Fruit fly (Drosophila melanogaster) whole organism, embryonic: ENCODE results near the gene alpha-Est7.

ENCODE experiments used
- Abd-B ChIP-seq: fragments of 200-800 bp; sonication (Bioruptor generic); optimal IDR thresholded peaks from 2 replicates; lab custom pipeline; 2018; ENCODE audit warnings: missing biosample characterization, mild to moderate bottlenecking, missing genetic modification characterization, moderate library complexity
- Awh ChIP-seq: fragments of 200-800 bp; sonication (Bioruptor generic); IDR thresholded peaks from 2 replicates; pipeline ENCODE4, ENCODE4 v1.3.6; 2022; ENCODE audit warnings: missing biosample characterization, missing genetic modification characterization
- B-H1 ChIP-seq: fragments of 200-800 bp; sonication (Bioruptor generic); IDR thresholded peaks from 3 replicates; pipeline ENCODE4 v1.3.6; 2022; ENCODE audit warnings: missing biosample characterization, missing genetic modification characterization
- CG10366 ChIP-seq: fragments of 200-800 bp; sonication (Bioruptor generic); IDR thresholded peaks from 2 replicates; pipeline ENCODE4 v1.3.6; 2022; ENCODE audit warnings: missing biosample characterization, missing genetic modification characterization
- CG10431 ChIP-seq: fragments of 200-800 bp; sonication (Bioruptor generic); optimal IDR thresholded peaks from 3 replicates; lab custom pipeline; 2018; ENCODE audit warnings: missing biosample characterization, mild to moderate bottlenecking, missing genetic modification characterization
- CG12299 ChIP-seq: fragments of 200-800 bp; sonication (Bioruptor generic); optimal IDR thresholded peaks from 2 replicates; lab custom pipeline; 2018; ENCODE audit warnings: missing biosample characterization, mild to moderate bottlenecking, missing genetic modification characterization
- CG15073 ChIP-seq: fragments of 200-800 bp; sonication (Bioruptor generic); optimal IDR thresholded peaks from 2 replicates; lab custom pipeline; 2016; ENCODE audit warnings: missing biosample characterization, missing genetic modification characterization
- CG15479 ChIP-seq: fragments of 200-800 bp; sonication (Bioruptor generic); optimal IDR thresholded peaks from 3 replicates; lab custom pipeline; 2019; ENCODE audit warnings: missing biosample characterization, mild to moderate bottlenecking, missing genetic modification characterization, moderate library complexity
- CG15601 ChIP-seq: fragments of 200-800 bp; sonication (Bioruptor generic); optimal IDR thresholded peaks from 3 replicates; lab custom pipeline; 2019; ENCODE audit warnings: missing biosample characterization, mild to moderate bottlenecking, missing genetic modification characterization, moderate library complexity
- CG1602 ChIP-seq: fragments of 200-800 bp; sonication (Bioruptor generic); optimal IDR thresholded peaks from 3 replicates; lab custom pipeline; 2016; ENCODE audit warnings: missing biosample characterization, missing genetic modification characterization
- CG18011 ChIP-seq: fragments of 200-800 bp; sonication (Bioruptor generic); optimal IDR thresholded peaks from 2 replicates; lab custom pipeline; 2017; ENCODE audit warnings: missing biosample characterization, missing genetic modification characterization, mild to moderate bottlenecking, moderate library complexity, missing genotype
- CG18599 ChIP-seq: fragments of 200-800 bp; sonication (Bioruptor generic); optimal IDR thresholded peaks from 3 replicates; lab custom pipeline; 2017; ENCODE audit warnings: missing biosample characterization, missing genetic modification characterization, mild to moderate bottlenecking, moderate library complexity, missing genetic modification reagents
- CG31365 ChIP-seq: fragments of 200-800 bp; sonication (Bioruptor generic); optimal IDR thresholded peaks from 2 replicates; lab custom pipeline; 2018; ENCODE audit warnings: missing biosample characterization, mild to moderate bottlenecking, missing genetic modification characterization
- CG31441 ChIP-seq: fragments of 200-800 bp; sonication (Bioruptor generic); IDR thresholded peaks from 2 replicates; pipeline ENCODE4 v1.3.6; 2022; ENCODE audit warnings: missing biosample characterization, missing genetic modification characterization
- CG33557 ChIP-seq: fragments of 200-800 bp; sonication (Bioruptor generic); optimal IDR thresholded peaks from 2 replicates; lab custom pipeline; 2019; ENCODE audit warnings: missing biosample characterization, mild to moderate bottlenecking, missing genetic modification characterization, moderate library complexity
- CG4707 ChIP-seq: fragments of 200-800 bp; sonication (Bioruptor generic); optimal IDR thresholded peaks from 2 replicates; lab custom pipeline; 2018; ENCODE audit warnings: missing biosample characterization, mild to moderate bottlenecking, missing genetic modification characterization, moderate library complexity
- CG6175 ChIP-seq: fragments of 200-800 bp; sonication (Bioruptor generic); IDR thresholded peaks from 3 replicates; pipeline ENCODE4 v1.3.6; 2022; ENCODE audit warnings: missing biosample characterization, missing genetic modification characterization
- CG6254 ChIP-seq: fragments of 200-800 bp; sonication (Bioruptor generic); optimal IDR thresholded peaks from 3 replicates; lab custom pipeline; 2017; ENCODE audit warnings: mild to moderate bottlenecking, missing biosample characterization, missing genetic modification reagents, missing genetic modification characterization
- CG7372 ChIP-seq: fragments of 200-800 bp; sonication (Bioruptor generic); IDR thresholded peaks from 2 replicates; pipeline ENCODE4 v1.3.6; 2022; ENCODE audit warnings: missing biosample characterization, missing genetic modification characterization
- CG7928 ChIP-seq: fragments of 200-800 bp; sonication (Bioruptor generic); optimal IDR thresholded peaks from 2 replicates; lab custom pipeline; 2017; ENCODE audit warnings: missing biosample characterization, mild to moderate bottlenecking, missing genetic modification characterization
- CG8281 ChIP-seq: fragments of 200-800 bp; sonication (Bioruptor generic); optimal IDR thresholded peaks from 2 replicates; lab custom pipeline; 2018; ENCODE audit warnings: missing biosample characterization, mild to moderate bottlenecking, missing genetic modification characterization, moderate library complexity
- CG8478 ChIP-seq: fragments of >200 bp; optimal IDR thresholded peaks from 2 replicates; lab custom pipeline; 2018
- Dad ChIP-seq: fragments of 200-800 bp; sonication (Bioruptor generic); optimal IDR thresholded peaks from 3 replicates; lab custom pipeline; 2016; ENCODE audit warnings: missing biosample characterization, missing genetic modification characterization
- Dek ChIP-seq: fragments of 200-800 bp; sonication (Bioruptor generic); optimal IDR thresholded peaks from 3 replicates; lab custom pipeline; 2019; ENCODE audit warnings: missing biosample characterization, mild to moderate bottlenecking, missing genetic modification characterization, moderate library complexity
- H15 ChIP-seq: fragments of 200-800 bp; sonication (Bioruptor generic); IDR thresholded peaks from 3 replicates; pipeline ENCODE4 v1.3.6; 2022; ENCODE audit warnings: missing biosample characterization, missing genetic modification characterization
- HmgD ChIP-seq: fragments of 200-800 bp; sonication (Bioruptor generic); optimal IDR thresholded peaks from 3 replicates; lab custom pipeline; 2016; ENCODE audit warnings: missing biosample characterization, missing genetic modification characterization
- Kr ChIP-seq: fragments of 200-800 bp; sonication (Bioruptor generic); optimal IDR thresholded peaks from 2 replicates; lab custom pipeline; 2017; ENCODE audit warnings: missing biosample characterization, mild to moderate bottlenecking, missing genetic modification characterization
- MBD-R2 ChIP-seq: fragments of 200-800 bp; sonication (Bioruptor generic); IDR thresholded peaks from 2 replicates; pipeline ENCODE4 v1.3.6; 2022; ENCODE audit warnings: missing biosample characterization, missing genetic modification characterization
- Meics ChIP-seq: fragments of 200-800 bp; sonication (Bioruptor generic); optimal IDR thresholded peaks from 2 replicates; lab custom pipeline; 2017; ENCODE audit warnings: missing biosample characterization, mild to moderate bottlenecking, missing genetic modification characterization
- Myb ChIP-seq: fragments of 200-800 bp; sonication (Bioruptor generic); optimal IDR thresholded peaks from 2 replicates; lab custom pipeline; 2016; ENCODE audit warnings: missing biosample characterization, missing genetic modification characterization
- Six4 ChIP-seq: fragments of 200-800 bp; sonication (Bioruptor generic); optimal IDR thresholded peaks from 2 replicates; lab custom pipeline; 2016; ENCODE audit warnings: missing biosample characterization, missing genetic modification characterization
- Spps ChIP-seq: fragments of 200-800 bp; sonication (Bioruptor generic); optimal IDR thresholded peaks from 2 replicates; lab custom pipeline; 2018; ENCODE audit warnings: missing biosample characterization, mild to moderate bottlenecking, missing genetic modification characterization
- Sry-β ChIP-seq: fragments of 200-800 bp; sonication (Bioruptor generic); optimal IDR thresholded peaks from 2 replicates; lab custom pipeline; 2018; ENCODE audit warnings: missing biosample characterization, mild to moderate bottlenecking, missing genetic modification characterization, moderate library complexity
- amos ChIP-seq: fragments of 200-800 bp; sonication (Bioruptor generic); IDR thresholded peaks from 2 replicates; pipeline ENCODE4 v1.3.6; 2022; ENCODE audit warnings: missing biosample characterization, missing genetic modification characterization; ENCODE audit not compliant: partially characterized antibody
- bigmax ChIP-seq: fragments of 200-800 bp; sonication (Bioruptor generic); optimal IDR thresholded peaks from 2 replicates; lab custom pipeline; 2018; ENCODE audit warnings: missing biosample characterization, mild to moderate bottlenecking, missing genetic modification characterization
- bowl ChIP-seq: fragments of 200-800 bp; sonication (Bioruptor generic); IDR thresholded peaks from 2 replicates; pipeline ENCODE4 v1.3.6; 2022; ENCODE audit warnings: missing biosample characterization, missing genetic modification characterization
- btn ChIP-seq: fragments of 200-800 bp; sonication (Bioruptor generic); optimal IDR thresholded peaks from 2 replicates; lab custom pipeline; 2016; ENCODE audit warnings: missing biosample characterization, missing genetic modification characterization
- dmrt99B ChIP-seq: fragments of 200-800 bp; sonication (Bioruptor generic); optimal IDR thresholded peaks from 2 replicates; lab custom pipeline; 2018; ENCODE audit warnings: missing biosample characterization, mild to moderate bottlenecking, missing genetic modification characterization, moderate library complexity
- ewg ChIP-seq: fragments of 200-800 bp; sonication (Bioruptor generic); optimal IDR thresholded peaks from 3 replicates; lab custom pipeline; 2017; ENCODE audit warnings: mild to moderate bottlenecking, missing biosample characterization, missing genetic modification reagents, missing genetic modification characterization
- her ChIP-seq: fragments of 200-800 bp; sonication (Bioruptor generic); optimal IDR thresholded peaks from 2 replicates; lab custom pipeline; 2016; ENCODE audit warnings: missing biosample characterization, missing genetic modification characterization
- lilli ChIP-seq: fragments of 200-800 bp; sonication (Bioruptor generic); optimal IDR thresholded peaks from 3 replicates; lab custom pipeline; 2016; ENCODE audit warnings: missing biosample characterization, missing genetic modification characterization
- luna ChIP-seq: fragments of 200-800 bp; sonication (Bioruptor generic); optimal IDR thresholded peaks from 2 replicates; lab custom pipeline; 2016; ENCODE audit warnings: missing biosample characterization, missing genetic modification characterization
- pan ChIP-seq, 4 experiments: fragments of >200 bp in 3 of 4; fragments of 200-800 bp in 1 of 4; sonication (Bioruptor generic) in 1 of 4; optimal IDR thresholded peaks in 3 of 4; IDR thresholded peaks in 1 of 4; 2 replicates each; pipeline versions ENCODE4 v1.3.6 to Lab custom; 2017 to 2022; ENCODE audit warnings: missing biosample characterization in 2 of 4, missing genetic modification characterization in 2 of 4, mixed read lengths in 1 of 4
- pfk ChIP-seq: fragments of 200-800 bp; sonication (Bioruptor generic); optimal IDR thresholded peaks from 2 replicates; lab custom pipeline; 2018; ENCODE audit warnings: missing biosample characterization, mild to moderate bottlenecking, missing genetic modification characterization, moderate library complexity
- pros ChIP-seq: fragments of 200-800 bp; sonication (Bioruptor generic); optimal IDR thresholded peaks from 3 replicates; lab custom pipeline; 2019; ENCODE audit warnings: missing biosample characterization, mild to moderate bottlenecking, missing genetic modification characterization, moderate library complexity
- repo ChIP-seq: fragments of 200-800 bp; sonication (Bioruptor generic); optimal IDR thresholded peaks from 2 replicates; lab custom pipeline; 2016; ENCODE audit warnings: missing biosample characterization, missing genetic modification characterization
- sens-2 ChIP-seq: fragments of 200-800 bp; sonication (Bioruptor generic); IDR thresholded peaks from 2 replicates; pipeline ENCODE4 v1.3.6; 2022; ENCODE audit warnings: missing biosample characterization, missing genetic modification characterization
- sqz ChIP-seq: fragments of 200-800 bp; sonication (Bioruptor generic); optimal IDR thresholded peaks from 3 replicates; lab custom pipeline; 2018; ENCODE audit warnings: missing biosample characterization, mild to moderate bottlenecking, missing genetic modification characterization
- tio ChIP-seq: fragments of 200-800 bp; sonication (Bioruptor generic); optimal IDR thresholded peaks from 2 replicates; lab custom pipeline; 2017; ENCODE audit warnings: missing biosample characterization, missing genetic modification characterization, inconsistent platforms
- yki ChIP-seq: fragments of >200 bp; optimal IDR thresholded peaks from 3 replicates; lab custom pipeline; 2018

Gene alpha-Est7

DNA sequence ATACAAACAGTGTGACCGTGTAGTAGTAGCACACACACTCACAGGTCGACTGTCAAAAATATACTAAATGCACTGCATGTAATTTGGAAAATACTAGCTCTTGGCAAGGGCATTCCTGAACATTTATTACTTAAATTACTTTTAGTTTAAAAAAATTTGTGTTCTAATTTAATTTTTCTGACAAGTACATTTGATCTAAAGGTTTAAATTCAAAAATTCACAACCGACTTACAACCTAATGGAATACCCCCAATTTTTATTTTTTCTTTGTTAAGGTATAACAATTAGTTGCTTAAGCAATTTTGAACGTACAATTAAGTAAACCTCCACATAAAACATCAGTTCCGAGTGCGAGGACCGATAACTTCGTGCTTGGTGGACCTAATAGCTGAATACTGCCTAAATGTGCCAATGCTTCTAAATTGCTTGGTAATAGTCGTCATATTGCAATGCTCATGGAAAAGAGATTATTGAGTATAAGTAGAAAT lies 49.7 kb downstream of the alpha-Est7 start, which contains the start of gene CG1142 (continued):
- peak; percentile 98 for TF ChIP-seq Six4 (GFP tag; lab: Kevin White, UChicago)
- peak; percentile 73 for TF ChIP-seq pros
- peak; percentile 94 for TF ChIP-seq CG4707 (GFP tag; lab: Kevin White, UChicago)
- TF ChIP-seq sqz, result peak; percentile 98
- TF ChIP-seq CG10431 (GFP tag; lab: Kevin White, UChicago), result peak; percentile 95
- TF ChIP-seq Dad (GFP tag; lab: Kevin White, UChicago), result peak; percentile 94
- peak; percentile 98 for TF ChIP-seq Meics (GFP tag; lab: Kevin White, UChicago)
- peak; percentile 91 for TF ChIP-seq repo (GFP tag; lab: Kevin White, UChicago)
- peak; percentile 97 for TF ChIP-seq tio
- TF ChIP-seq dmrt99B (tag; lab: Kevin White, UChicago), result peak; percentile 98
- peak; percentile 87 for TF ChIP-seq CG31365 (tag; lab: Kevin White, UChicago)
- no peak for TF ChIP-seq CG8478 (lab: Kevin White, UChicago)
- peak; percentile 89 for TF ChIP-seq CG15479 (GFP tag; lab: Kevin White, UChicago)
- peak; percentile 98 for TF ChIP-seq CG10366
- TF ChIP-seq CG1602 (GFP tag; lab: Kevin White, UChicago), result peak; percentile 98
- TF ChIP-seq lilli (GFP tag; lab: Kevin White, UChicago), result peak; percentile 97
- peak; percentile 54 for TF ChIP-seq pfk (GFP tag; lab: Kevin White, UChicago)
- TF ChIP-seq btn (GFP tag; lab: Kevin White, UChicago), result peak; percentile 94
- no peak for TF ChIP-seq yki (lab: Kevin White, UChicago)
- peak; percentile 98 for TF ChIP-seq CG7372
- TF ChIP-seq luna (GFP tag; lab: Kevin White, UChicago), result peak; percentile 56
- TF ChIP-seq CG6175, result peak; percentile 92
- TF ChIP-seq CG18599 (GFP tag; lab: Kevin White, UChicago), result peak; percentile 98
- TF ChIP-seq Myb (GFP tag; lab: Kevin White, UChicago), result peak; percentile 85
- peak; percentile 42 for TF ChIP-seq Kr
- TF ChIP-seq her (GFP tag; lab: Kevin White, UChicago), result peak; percentile 89
- peak; percentile 98 for TF ChIP-seq Abd-B (GFP tag; lab: Kevin White, UChicago)
- peak; percentile 94 for TF ChIP-seq ewg (GFP tag; lab: Kevin White, UChicago)
- TF ChIP-seq H15 (GFP tag; lab: Robert Waterston, UW), result peak; percentile 98
- TF ChIP-seq B-H1 (GFP tag; lab: Robert Waterston, UW), result peak; percentile 98
- peak; percentile 89 for TF ChIP-seq CG18011 (GFP tag; lab: Kevin White, UChicago)
- peak; percentile 81 for TF ChIP-seq CG7928 (GFP tag; lab: Kevin White, UChicago)
- peak; percentile 96 for TF ChIP-seq bowl
- peak; percentile 14; the same call in 1 of the 2 replicates for TF ChIP-seq amos (GFP tag; lab: Robert Waterston, UW)
- peak; percentile 98 for TF ChIP-seq MBD-R2 (GFP tag; lab: Robert Waterston, UW)
- TF ChIP-seq CG31441 (GFP tag; lab: Robert Waterston, UW), result peak; percentile 99
- peak; percentile 98 for TF ChIP-seq CG15601
- peak; percentile 98 for TF ChIP-seq CG12299 (tag; lab: Kevin White, UChicago)
- TF ChIP-seq Dek, result peak; percentile 99
- TF ChIP-seq Sry-β (GFP tag; lab: Kevin White, UChicago), result peak; percentile 72
- no peak for TF ChIP-seq pan (optimal IDR thresholded peaks at IDR 0.05; lab: Kevin White, UChicago)
- peak in 1 of 2 experiments; percentile 99 for TF ChIP-seq pan (GFP tag; optimal IDR thresholded peaks at IDR 0.05 in 1 of 2, IDR thresholded peaks at IDR 0.05 in 1 of 2)
- TF ChIP-seq CG33557 (GFP tag; lab: Kevin White, UChicago), result peak; percentile 99
- TF ChIP-seq HmgD, result peak; percentile 89
- peak; percentile 85 for TF ChIP-seq CG15073
- peak; percentile 96 for TF ChIP-seq CG6254 (GFP tag; lab: Kevin White, UChicago)
- TF ChIP-seq bigmax (GFP tag; lab: Kevin White, UChicago), result peak; percentile 67
- TF ChIP-seq Awh, result peak; percentile 99
- TF ChIP-seq CG8281 (tag; lab: Kevin White, UChicago), result peak; percentile 93
- peak; percentile 99 for TF ChIP-seq sens-2
- peak; percentile 99 for TF ChIP-seq Spps (tag; lab: Kevin White, UChicago)
